Fruit fly (Drosophila melanogaster) whole organism, adult: ENCODE data around the gene Pdha.

Experiments used
- CG11617 ChIP-seq: fragments of 200-800 bp; sonication (Bioruptor generic); optimal IDR thresholded peaks from 2 replicates; lab custom pipeline; 2017; ENCODE audit warnings: mild to moderate bottlenecking, missing biosample characterization, missing genetic modification reagents, missing genetic modification characterization
- CG12768 ChIP-seq: fragments of 200-800 bp; sonication (Bioruptor generic); optimal IDR thresholded peaks from 2 replicates; lab custom pipeline; 2017; ENCODE audit warnings: missing biosample characterization, missing genetic modification characterization, mild to moderate bottlenecking, moderate library complexity, missing genetic modification reagents
- CG14711 ChIP-seq: fragments of 200-800 bp; sonication (Bioruptor generic); optimal IDR thresholded peaks from 2 replicates; lab custom pipeline; 2018; ENCODE audit warnings: missing biosample characterization, mild to moderate bottlenecking, missing genetic modification characterization, moderate library complexity
- CG1620 ChIP-seq: fragments of 200-800 bp; sonication (Bioruptor generic); optimal IDR thresholded peaks from 2 replicates; lab custom pipeline; 2016; ENCODE audit warnings: missing biosample characterization, missing genetic modification characterization
- CG33017 ChIP-seq: fragments of 200-800 bp; sonication (Bioruptor generic); optimal IDR thresholded peaks from 2 replicates; lab custom pipeline; 2018; ENCODE audit warnings: missing biosample characterization, mild to moderate bottlenecking, missing genetic modification characterization, moderate library complexity
- CG5204 ChIP-seq: fragments of 200-800 bp; sonication (Bioruptor generic); optimal IDR thresholded peaks from 2 replicates; lab custom pipeline; 2016; ENCODE audit warnings: missing biosample characterization, missing genetic modification characterization
- CG7045 ChIP-seq: fragments of 200-800 bp; sonication (Bioruptor generic); optimal IDR thresholded peaks from 2 replicates; lab custom pipeline; 2017; ENCODE audit warnings: missing biosample characterization, mild to moderate bottlenecking, missing genetic modification characterization
- CG7101 ChIP-seq: fragments of 200-800 bp; sonication (Bioruptor generic); optimal IDR thresholded peaks from 2 replicates; lab custom pipeline; 2018; ENCODE audit warnings: missing biosample characterization, mild to moderate bottlenecking, missing genetic modification characterization, moderate library complexity
- Clk ChIP-seq: fragments of 200-800 bp; sonication (Bioruptor generic); optimal IDR thresholded peaks from 2 replicates; lab custom pipeline; 2017; ENCODE audit warnings: missing biosample characterization, missing genetic modification characterization
- Crg-1 ChIP-seq: fragments of 200-800 bp; sonication (Bioruptor generic); optimal IDR thresholded peaks from 2 replicates; lab custom pipeline; 2016; ENCODE audit warnings: missing biosample characterization, missing genetic modification characterization
- Hr96 ChIP-seq: fragments of 200-800 bp; sonication (Bioruptor generic); optimal IDR thresholded peaks from 2 replicates; lab custom pipeline; 2016; ENCODE audit warnings: missing biosample characterization, missing genetic modification characterization
- Mnt ChIP-seq: fragments of 200-800 bp; sonication (Bioruptor generic); optimal IDR thresholded peaks from 2 replicates; lab custom pipeline; 2016; ENCODE audit warnings: missing biosample characterization, mild to moderate bottlenecking, missing genetic modification characterization
- bab1 ChIP-seq: fragments of 200-800 bp; sonication (Bioruptor generic); optimal IDR thresholded peaks from 3 replicates; lab custom pipeline; 2019; ENCODE audit warnings: missing biosample characterization, mild to moderate bottlenecking, missing genetic modification characterization, moderate library complexity
- cic ChIP-seq: fragments of 200-800 bp; sonication (Bioruptor generic); optimal IDR thresholded peaks from 2 replicates; lab custom pipeline; 2017; ENCODE audit warnings: missing biosample characterization, mild to moderate bottlenecking, missing genetic modification characterization, moderate library complexity
- cnc ChIP-seq, 2 experiments: fragments of >200 bp; optimal IDR thresholded peaks; 2 replicates each; lab custom pipeline; 2017
- kay ChIP-seq: fragments of 200-800 bp; sonication (Bioruptor generic); peaks from one replicate; lab custom pipeline; 2016; ENCODE audit warnings: missing biosample characterization, missing genetic modification characterization, borderline replicate concordance
- ovo ChIP-seq: fragments of 200-800 bp; sonication (Bioruptor generic); optimal IDR thresholded peaks from 2 replicates; lab custom pipeline; 2016; ENCODE audit warnings: missing biosample characterization, missing genetic modification characterization
- pad ChIP-seq: fragments of 200-800 bp; sonication (Bioruptor generic); optimal IDR thresholded peaks from 3 replicates; lab custom pipeline; 2017; ENCODE audit warnings: missing biosample characterization, missing genetic modification characterization, mild to moderate bottlenecking, moderate library complexity, missing genetic modification reagents
- tj ChIP-seq: fragments of 200-800 bp; sonication (Bioruptor generic); optimal IDR thresholded peaks from 3 replicates; lab custom pipeline; 2017; ENCODE audit warnings: missing biosample characterization, mild to moderate bottlenecking, missing genetic modification characterization, moderate library complexity
- toe ChIP-seq: fragments of 200-800 bp; sonication (Bioruptor generic); optimal IDR thresholded peaks from 2 replicates; lab custom pipeline; 2016; ENCODE audit warnings: missing biosample characterization, missing genetic modification characterization

Pdha gene

dm6 chrX:4684444-4684924, 17.6 kb upstream of the Pdha start:
- TF ChIP-seq CG11617 (GFP tag; lab: Kevin White, UChicago) (peak; percentile 88), pad (GFP tag; lab: Kevin White, UChicago) (peak; percentile 84), CG33017 (tag; lab: Kevin White, UChicago) (peak; percentile 75), Clk (GFP tag; lab: Kevin White, UChicago) (peak; percentile 55), tj (GFP tag; lab: Kevin White, UChicago) (peak; percentile 79), bab1 (GFP tag; lab: Kevin White, UChicago) (peak; percentile 93), CG12768 (GFP tag; lab: Kevin White, UChicago) (peak; percentile 73), Mnt (GFP tag; lab: Kevin White, UChicago) (peak; percentile 86), CG7101 (tag; lab: Kevin White, UChicago) (peak; percentile 89), Hr96 (GFP tag; lab: Kevin White, UChicago) (peak; percentile 93), CG14711 (tag; lab: Kevin White, UChicago) (peak; percentile 96), kay (GFP tag; lab: Kevin White, UChicago) (peak; percentile 99), Crg-1 (peak; percentile 77), CG7045 (peak; percentile 76), cic (GFP tag; lab: Kevin White, UChicago) (peak; percentile 75), CG1620 (GFP tag; lab: Kevin White, UChicago) (peak; percentile 95), CG5204 (GFP tag; lab: Kevin White, UChicago) (peak; percentile 75), ovo (GFP tag; lab: Kevin White, UChicago) (peak; percentile 67), cnc (optimal IDR thresholded peaks at IDR 0.05; lab: Kevin White, UChicago) (no peak), toe (GFP tag; lab: Kevin White, UChicago) (peak; percentile 80)

- TF ChIP-seq CG12768 (GFP tag; lab: Kevin White, UChicago) = peak; percentile 57
- peak; percentile 61 for TF ChIP-seq Mnt (GFP tag; lab: Kevin White, UChicago)
- TF ChIP-seq CG5204 (GFP tag; lab: Kevin White, UChicago) = no peak
- TF ChIP-seq CG14711 (tag; lab: Kevin White, UChicago) = no peak
- peak; percentile 86 for TF ChIP-seq tj (GFP tag; lab: Kevin White, UChicago)
- peak; percentile 14 for TF ChIP-seq bab1 (GFP tag; lab: Kevin White, UChicago)
- no peak for TF ChIP-seq CG33017 (tag; lab: Kevin White, UChicago)
- TF ChIP-seq pad (GFP tag; lab: Kevin White, UChicago) = peak; percentile 63
- TF ChIP-seq kay (GFP tag; lab: Kevin White, UChicago) = peak; percentile 87
- TF ChIP-seq CG1620 (GFP tag; lab: Kevin White, UChicago) = no peak
- TF ChIP-seq CG7101 (tag; lab: Kevin White, UChicago) = peak; percentile 40
- peak; percentile 43 for TF ChIP-seq CG7045
- TF ChIP-seq Hr96 (GFP tag; lab: Kevin White, UChicago) = no peak
- peak; percentile 69 for TF ChIP-seq CG11617 (GFP tag; lab: Kevin White, UChicago)
- peak; percentile 61 for TF ChIP-seq cic (GFP tag; lab: Kevin White, UChicago)
These were observed 15.9 kb upstream of the Pdha start for dm6 chrX:4686150-4686549.

- TF ChIP-seq CG7045 (no peak), toe (GFP tag; lab: Kevin White, UChicago) (peak; percentile 18)
These were observed 15.4 kb upstream of the Pdha start, which contains the start of gene Pp2C1 for dm6 chrX:4686723-4687122. Gene Pp2C1, minus strand, starts transcription at chrX:4686903.

dm6 chrX:4687778-4688399, 14.2 kb upstream of the Pdha start, which contains the start of gene ctp:
Gene ctp, plus strand, starts transcription at chrX:4687800.
- TF ChIP-seq CG11617 (GFP tag; lab: Kevin White, UChicago) = peak; percentile 53
- peak; percentile 77 for TF ChIP-seq CG1620 (GFP tag; lab: Kevin White, UChicago)
- TF ChIP-seq cic (GFP tag; lab: Kevin White, UChicago) = peak; percentile 29
- peak; percentile 72 for TF ChIP-seq tj (GFP tag; lab: Kevin White, UChicago)
- TF ChIP-seq Hr96 (GFP tag; lab: Kevin White, UChicago) = peak; percentile 72
- TF ChIP-seq bab1 (GFP tag; lab: Kevin White, UChicago) = peak; percentile 90
- TF ChIP-seq CG12768 (GFP tag; lab: Kevin White, UChicago) = peak; percentile 26
- peak; percentile 4 for TF ChIP-seq CG7045
- peak; percentile 44 for TF ChIP-seq CG14711 (tag; lab: Kevin White, UChicago)
- TF ChIP-seq Mnt (GFP tag; lab: Kevin White, UChicago) = peak; percentile 77
- TF ChIP-seq pad (GFP tag; lab: Kevin White, UChicago) = peak; percentile 66
- TF ChIP-seq toe (GFP tag; lab: Kevin White, UChicago) = peak; percentile 59
- no peak for TF ChIP-seq Clk (GFP tag; lab: Kevin White, UChicago)
- no peak for TF ChIP-seq kay (GFP tag; lab: Kevin White, UChicago)
- TF ChIP-seq ovo (GFP tag; lab: Kevin White, UChicago) = peak; percentile 92
- peak; percentile 59 for TF ChIP-seq CG7101 (tag; lab: Kevin White, UChicago)
- TF ChIP-seq CG5204 (GFP tag; lab: Kevin White, UChicago) = peak; percentile 68
- peak; percentile 51 for TF ChIP-seq CG33017 (tag; lab: Kevin White, UChicago)
- TF ChIP-seq cnc (optimal IDR thresholded peaks at IDR 0.05; lab: Kevin White, UChicago) = no peak
- peak; percentile 44 for TF ChIP-seq Crg-1

dm6 chrX:4690767-4691166, 11.3 kb upstream of the Pdha start:
- TF ChIP-seq bab1 (GFP tag; lab: Kevin White, UChicago) (no peak), toe (GFP tag; lab: Kevin White, UChicago) (no peak), Mnt (GFP tag; lab: Kevin White, UChicago) (no peak), Crg-1 (no peak), ovo (GFP tag; lab: Kevin White, UChicago) (no peak), CG33017 (tag; lab: Kevin White, UChicago) (no peak), Hr96 (GFP tag; lab: Kevin White, UChicago) (no peak), CG12768 (GFP tag; lab: Kevin White, UChicago) (no peak)
